Worm (Caenorhabditis elegans): ENCODE measurements around the gene Y67A10A.7.

Y67A10A.7 gene

DNA sequence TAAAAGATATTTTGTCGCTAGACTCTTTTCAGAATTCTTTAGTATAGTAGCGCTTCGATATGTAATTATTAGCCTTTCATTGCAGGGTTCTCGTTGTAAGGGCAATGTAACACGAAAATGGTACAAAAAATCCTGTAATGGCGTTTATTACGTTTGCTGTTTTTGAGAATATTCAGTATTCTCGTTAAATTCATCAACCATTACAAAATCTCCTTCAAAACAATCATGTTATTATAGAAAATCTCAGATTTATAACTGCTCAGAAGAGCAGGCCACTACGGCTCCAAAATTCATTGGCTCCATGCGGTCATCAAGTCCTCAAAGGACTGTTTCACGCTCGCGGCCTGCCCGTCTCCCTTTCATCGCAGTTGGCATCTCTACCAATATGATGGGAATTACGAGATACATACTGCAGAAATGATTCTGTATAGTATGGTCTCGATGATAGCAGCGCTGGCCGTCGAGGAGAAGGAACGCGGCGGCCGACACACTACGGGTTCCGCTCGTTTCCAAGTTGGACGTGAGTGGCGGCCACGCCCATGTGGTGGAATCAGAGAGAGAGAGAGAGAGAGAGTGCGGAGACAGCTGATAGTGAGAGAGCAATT is 47.1 kb upstream of the Y67A10A.7 start (continued):
- peak; percentile 48 for TF ChIP-seq elt-2 (tag; optimal IDR thresholded peaks at IDR 0.05)
- TF ChIP-seq unc-86 (tag; optimal IDR thresholded peaks at IDR 0.05), result no peak
- no peak for TF ChIP-seq ahr-1 (tag; optimal IDR thresholded peaks at IDR 0.05)
- TF ChIP-seq unc-3 (GFP tag; conservative IDR thresholded peaks at IDR 0.05), result no peak
- no peak for TF ChIP-seq unc-3 (tag; optimal IDR thresholded peaks at IDR 0.05)
- no peak for TF ChIP-seq npax-4 (tag; optimal IDR thresholded peaks at IDR 0.05)
- TF ChIP-seq hlh-30 (tag; optimal IDR thresholded peaks at IDR 0.05; ENCODE audit: insufficient read depth), result no peak

DNA sequence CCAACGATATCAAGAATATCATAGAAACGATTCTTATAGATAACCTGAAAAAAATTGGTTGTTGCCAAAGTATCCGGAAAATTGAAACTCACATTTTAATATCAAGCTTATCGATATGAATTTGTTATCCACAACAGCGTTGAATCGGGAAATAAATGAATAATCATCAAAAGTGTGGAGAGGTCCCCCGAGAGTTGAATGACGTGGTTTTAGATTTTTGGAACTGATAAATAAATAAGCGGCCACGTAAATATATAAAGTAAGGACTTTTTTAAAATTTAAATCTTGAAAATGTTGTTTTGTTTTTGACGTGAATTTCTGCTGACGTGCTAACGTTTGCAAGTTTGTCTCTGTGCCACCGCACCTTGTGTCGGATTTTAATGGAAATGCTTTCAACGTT is 39.6 kb upstream of the Y67A10A.7 start, which contains the start of gene Y67A10A.3:
Gene Y67A10A.3 (minus strand): TSS at position 101 of the 400 bp plus-strand sequence.
- TF ChIP-seq nfya-1 (tag; optimal IDR thresholded peaks at IDR 0.05), result no peak
- TF ChIP-seq ztf-16 (tag; optimal IDR thresholded peaks at IDR 0.05), result no peak
- TF ChIP-seq mec-3 (tag; optimal IDR thresholded peaks at IDR 0.05; ENCODE audit: borderline replicate concordance), result no peak
- TF ChIP-seq hlh-13 (GFP tag; optimal IDR thresholded peaks at IDR 0.05), result no peak
- TF ChIP-seq Y22D7AL.16 (tag; optimal IDR thresholded peaks at IDR 0.05), result no peak
- no peak for TF ChIP-seq unc-42 (tag; optimal IDR thresholded peaks at IDR 0.05)
- no peak for TF ChIP-seq pros-1 (tag; optimal IDR thresholded peaks at IDR 0.05)
- TF ChIP-seq tbx-7 (tag; optimal IDR thresholded peaks at IDR 0.05), result no peak
- TF ChIP-seq tbx-2 (tag; optimal IDR thresholded peaks at IDR 0.05), result no peak
- TF ChIP-seq unc-3 (GFP tag; conservative IDR thresholded peaks at IDR 0.05), result no peak
- TF ChIP-seq unc-3 (tag; optimal IDR thresholded peaks at IDR 0.05), result no peak
- TF ChIP-seq ceh-9 (tag; optimal IDR thresholded peaks at IDR 0.05), result no peak
- no peak for TF ChIP-seq sox-4 (tag; optimal IDR thresholded peaks at IDR 0.05)
- no peak for TF ChIP-seq npax-4 (tag; optimal IDR thresholded peaks at IDR 0.05)
- no peak for TF ChIP-seq ceh-19 (GFP tag; optimal IDR thresholded peaks at IDR 0.05)
- no peak for TF ChIP-seq ceh-14 (tag; optimal IDR thresholded peaks at IDR 0.05)
- no peak for TF ChIP-seq unc-86 (tag; optimal IDR thresholded peaks at IDR 0.05)
- TF ChIP-seq odd-2 (tag; optimal IDR thresholded peaks at IDR 0.05), result no peak

DNA sequence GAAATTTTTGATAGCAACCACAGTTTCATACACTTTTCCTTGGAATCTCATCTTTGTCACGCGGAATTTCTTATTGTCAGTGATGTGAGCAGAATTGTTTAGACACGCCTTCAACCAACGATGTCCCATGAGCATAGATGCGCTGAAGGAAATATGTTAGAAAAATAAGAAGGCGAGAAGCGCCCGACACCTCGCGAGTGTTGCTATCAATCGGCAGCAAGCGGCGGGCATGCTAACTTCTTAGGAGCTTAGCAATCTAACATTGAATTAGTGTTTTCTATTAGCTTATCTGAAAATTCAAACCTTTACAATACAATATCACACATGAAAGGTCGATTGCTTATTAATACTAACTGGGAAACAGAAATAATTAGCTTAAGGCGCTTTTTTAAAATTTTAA is 38.1 kb upstream of the Y67A10A.7 start:
- TF ChIP-seq Y22D7AL.16 (tag; optimal IDR thresholded peaks at IDR 0.05) (no peak), hlh-30 (tag; optimal IDR thresholded peaks at IDR 0.05; ENCODE audit: insufficient read depth) (no peak), unc-42 (tag; optimal IDR thresholded peaks at IDR 0.05) (no peak), tbx-2 (tag; optimal IDR thresholded peaks at IDR 0.05) (no peak), ceh-24 (tag; optimal IDR thresholded peaks at IDR 0.05) (no peak), ceh-18 (tag; optimal IDR thresholded peaks at IDR 0.05) (no peak), ceh-2 (tag; optimal IDR thresholded peaks at IDR 0.05) (no peak), hlh-6 (tag; optimal IDR thresholded peaks at IDR 0.05) (no peak), sox-4 (tag; optimal IDR thresholded peaks at IDR 0.05) (no peak), hlh-8 (tag; optimal IDR thresholded peaks at IDR 0.05) (no peak), tbx-7 (tag; optimal IDR thresholded peaks at IDR 0.05) (no peak)

ce11 chrIV:14337757-14338156 is 36.2 kb upstream of the Y67A10A.7 start, which contains the start of gene Y67A10A.2:
Gene Y67A10A.2, plus strand, starts transcription at chrIV:14338057.
- no peak for TF ChIP-seq ets-4 (tag; optimal IDR thresholded peaks at IDR 0.05)
- no peak for TF ChIP-seq ceh-45 (GFP tag; IDR thresholded peaks at IDR 0.05)
- no peak for TF ChIP-seq ceh-9 (tag; optimal IDR thresholded peaks at IDR 0.05)
- TF ChIP-seq ceh-22 (tag; optimal IDR thresholded peaks at IDR 0.05), result no peak
- no peak for TF ChIP-seq hlh-6 (tag; optimal IDR thresholded peaks at IDR 0.05)

DNA sequence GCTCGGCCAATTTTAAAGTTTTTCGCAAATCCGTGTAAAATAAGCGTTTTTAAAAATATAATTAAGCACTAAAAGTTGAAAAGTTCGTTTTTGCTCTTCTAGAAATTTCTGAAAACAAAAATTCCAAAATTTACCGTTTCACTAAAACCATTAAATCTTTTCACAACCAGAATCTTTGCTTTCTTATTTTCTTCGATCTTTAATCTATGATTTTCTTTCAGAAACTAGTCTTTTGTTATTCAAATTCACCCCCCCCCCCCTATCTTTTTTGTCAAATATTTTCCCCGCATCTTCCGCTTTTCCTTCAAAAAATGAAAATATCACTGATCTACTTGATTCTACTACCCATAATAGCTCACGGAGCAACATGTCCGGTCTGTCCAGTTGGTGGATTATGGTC is 34.3 kb upstream of the Y67A10A.7 start, which contains the start of gene Y67A10A.11:
Gene Y67A10A.11 (plus strand): TSS at position 301 of the 400 bp plus-strand sequence.
- TF ChIP-seq lin-11 (tag; optimal IDR thresholded peaks at IDR 0.05) (no peak), nfya-1 (tag; optimal IDR thresholded peaks at IDR 0.05) (no peak), ceh-2 (tag; optimal IDR thresholded peaks at IDR 0.05) (no peak), ttx-3 (tag; optimal IDR thresholded peaks at IDR 0.05) (no peak), ceh-18 (tag; optimal IDR thresholded peaks at IDR 0.05) (no peak), sdc-2 (tag; optimal IDR thresholded peaks at IDR 0.05) (no peak), F13H6.1 (tag; optimal IDR thresholded peaks at IDR 0.05) (no peak), pag-3 (tag; optimal IDR thresholded peaks at IDR 0.05; ENCODE audit: borderline replicate concordance) (no peak), tbx-7 (tag; optimal IDR thresholded peaks at IDR 0.05) (no peak), unc-3 (GFP tag; conservative IDR thresholded peaks at IDR 0.05) (no peak), unc-3 (tag; optimal IDR thresholded peaks at IDR 0.05) (no peak), C08G9.2 (tag; optimal IDR thresholded peaks at IDR 0.05) (no peak), ceh-6 (GFP tag; optimal IDR thresholded peaks at IDR 0.05) (no peak), pat-9 (tag; optimal IDR thresholded peaks at IDR 0.05) (no peak), fkh-10 (GFP tag; optimal IDR thresholded peaks at IDR 0.05) (no peak), ceh-9 (tag; optimal IDR thresholded peaks at IDR 0.05) (no peak), ref-2 (tag; optimal IDR thresholded peaks at IDR 0.05) (no peak), pros-1 (tag; optimal IDR thresholded peaks at IDR 0.05) (no peak), elt-2 (tag; optimal IDR thresholded peaks at IDR 0.05) (no peak), hlh-30 (tag; optimal IDR thresholded peaks at IDR 0.05; ENCODE audit: insufficient read depth) (no peak), unc-55 (GFP tag; optimal IDR thresholded peaks at IDR 0.05) (no peak)

All from whole organism, late embryonic.